Fruit fly (Drosophila melanogaster): ENCODE results near the gene CG11068.
"Not testable (repeated sequence)": the region's sequence is repeated elsewhere in the genome, so short reads cannot be mapped to it uniquely, and the experiment has no call there.

The CG11068 gene

dm6 chrX:13994783-13995341 is 39.8 kb downstream of the CG11068 start:
- TF ChIP-seq Dll (optimal IDR thresholded peaks at IDR 0.05) = peak; percentile 37
- no peak for TF ChIP-seq psq (optimal IDR thresholded peaks at IDR 0.05)
- peak; percentile 77 for TF ChIP-seq CG8478 (optimal IDR thresholded peaks at IDR 0.05)
- no peak for TF ChIP-seq EcR (GFP tag; optimal IDR thresholded peaks at IDR 0.05)
- TF ChIP-seq usp (GFP tag; optimal IDR thresholded peaks at IDR 0.05) = no peak
- TF ChIP-seq pan (optimal IDR thresholded peaks at IDR 0.05) = no peak

dm6 chrX:13995977-13996723 is 41.1 kb downstream of the CG11068 start, which contains the start of gene ben:
Gene ben (plus strand): TSS chrX:13996345.
- TF ChIP-seq psq (optimal IDR thresholded peaks at IDR 0.05) (no peak), EcR (GFP tag; optimal IDR thresholded peaks at IDR 0.05) (peak in 1 of 2 experiments; percentile 44)

dm6 chrX:13996724-13997281 is 41.8 kb downstream of the CG11068 start:
- TF ChIP-seq Dll (optimal IDR thresholded peaks at IDR 0.05) = no peak
- TF ChIP-seq EcR (GFP tag; optimal IDR thresholded peaks at IDR 0.05) = no peak
- no peak for TF ChIP-seq psq (optimal IDR thresholded peaks at IDR 0.05)
- TF ChIP-seq usp (GFP tag; optimal IDR thresholded peaks at IDR 0.05) = no peak
- no peak for TF ChIP-seq CG8478 (optimal IDR thresholded peaks at IDR 0.05)
- no peak for TF ChIP-seq pan (optimal IDR thresholded peaks at IDR 0.05)

- TF ChIP-seq pan (optimal IDR thresholded peaks at IDR 0.05); psq (optimal IDR thresholded peaks at IDR 0.05); EcR (GFP tag; optimal IDR thresholded peaks at IDR 0.05): not testable (repeated sequence)
These were observed 44.9 kb downstream of the CG11068 start, which contains the start of gene Ste12DOR for dm6 chrX:13999910-14000309. Gene Ste12DOR (plus strand): TSS chrX:14000210.

Data from whole organism.